Fruit fly (Drosophila melanogaster) Kc167 (cell line): Measurements from ENCODE around the gene NPF.

Experiments used
- Myc ChIP-seq: fragments of >200 bp; optimal IDR thresholded peaks from 2 replicates; lab custom pipeline; 2017; ENCODE audit warnings: missing external identifiers
- Sin3A ChIP-seq: fragments of >200 bp; optimal IDR thresholded peaks from 2 replicates; lab custom pipeline; 2018; ENCODE audit warnings: missing external identifiers
- h ChIP-seq: fragments of >200 bp; optimal IDR thresholded peaks from 3 replicates; lab custom pipeline; 2018; ENCODE audit warnings: missing external identifiers
- insv ChIP-seq: fragments of >200 bp; optimal IDR thresholded peaks from 3 replicates; lab custom pipeline; 2018; ENCODE audit warnings: missing external identifiers
- psq ChIP-seq: fragments of >200 bp; optimal IDR thresholded peaks from 2 replicates; lab custom pipeline; 2017; ENCODE audit warnings: missing external identifiers
- ttk ChIP-seq: sonication (Bioruptor generic); optimal IDR thresholded peaks from 2 replicates; lab custom pipeline; 2017; ENCODE audit warnings: missing external identifiers

DNA sequence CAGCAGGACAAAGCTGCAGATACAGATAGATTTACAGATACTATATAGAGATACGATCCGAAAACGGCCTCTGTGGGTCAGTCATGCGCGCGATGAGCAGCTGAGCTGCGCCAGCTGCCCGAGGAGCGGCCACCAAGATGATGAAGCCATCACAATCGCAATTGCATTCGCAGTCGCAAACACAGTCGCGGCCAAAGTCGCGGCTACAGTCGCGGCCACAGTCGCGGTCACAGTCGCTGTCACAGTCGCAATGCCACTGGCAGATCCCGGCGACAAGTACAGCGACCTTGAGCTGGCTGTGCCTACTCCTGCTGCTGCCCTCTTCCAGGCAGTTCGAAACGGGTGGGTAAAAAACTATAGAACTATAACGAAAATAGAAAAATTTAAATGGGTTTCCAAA is 14.1 kb upstream of the NPF start:
- TF ChIP-seq Myc (lab: Kevin White, UChicago) (no peak), insv (no peak), psq (lab: Kevin White, UChicago) (no peak), ttk (lab: Kevin White, UChicago) (no peak), Sin3A (lab: Kevin White, UChicago) (no peak), h (lab: Kevin White, UChicago) (no peak)
